Fruit fly (Drosophila melanogaster): ENCODE data around the gene sta.

Gene sta

DNA sequence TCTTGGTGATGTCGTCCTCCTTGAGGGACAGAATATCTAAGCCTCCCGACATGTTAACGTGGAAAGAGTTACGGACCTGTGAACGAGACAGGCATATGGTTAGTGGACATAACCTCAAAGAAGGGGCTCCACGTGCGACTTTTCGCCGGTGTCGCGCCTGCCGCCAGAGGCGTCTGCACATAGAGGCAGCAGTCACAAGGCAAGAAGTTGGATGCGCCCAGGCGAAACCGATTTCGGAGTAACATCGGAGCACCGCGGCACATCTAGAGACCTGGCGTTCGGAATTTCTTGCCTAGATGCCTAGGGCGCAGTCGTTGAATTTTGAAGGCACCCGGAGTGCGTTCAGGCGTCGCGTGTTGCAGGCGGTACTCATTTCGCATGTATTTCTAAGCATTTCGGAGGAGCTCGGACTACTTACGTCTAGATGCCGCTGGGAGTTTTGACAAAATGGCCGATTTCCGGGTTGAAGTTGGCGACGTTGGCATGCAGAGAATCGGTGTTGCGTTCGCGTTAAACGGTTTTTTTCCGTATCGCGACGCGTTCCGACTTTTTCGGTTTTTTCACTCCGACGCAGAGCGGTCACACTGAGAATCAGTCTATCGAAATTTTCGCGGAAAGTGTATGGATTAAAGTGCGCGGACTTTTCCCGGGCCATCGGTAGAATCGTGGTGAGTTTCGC lies at the start of gene sta, which contains the start of gene inc (continued):
- TF ChIP-seq CG3065 (GFP tag; optimal IDR thresholded peaks at IDR 0.05) (no peak), CG33213 (GFP tag; optimal IDR thresholded peaks at IDR 0.05) (peak; percentile 88), Dip3 (GFP tag; optimal IDR thresholded peaks at IDR 0.05) (peak; percentile 8), CG3838 (GFP tag; optimal IDR thresholded peaks at IDR 0.05) (no peak), twi (tag; optimal IDR thresholded peaks at IDR 0.05) (peak; percentile 17), CG17568 (GFP tag; optimal IDR thresholded peaks at IDR 0.05) (no peak), eve (GFP tag; optimal IDR thresholded peaks at IDR 0.05) (no peak), CG10366 (GFP tag; IDR thresholded peaks at IDR 0.05) (no peak; the same call in 1 of the 2 replicates), Ada2b (GFP tag; IDR thresholded peaks at IDR 0.05) (peak; percentile 10; the same call in 1 of the 2 replicates), stc (GFP tag; IDR thresholded peaks at IDR 0.05) (no peak), Optix (GFP tag; IDR thresholded peaks at IDR 0.05) (0 out of 3 replicates have a peak, but pooled peaks have one; percentile 41), Hsf (GFP tag; optimal IDR thresholded peaks at IDR 0.05) (peak; percentile 37), emc (GFP tag; optimal IDR thresholded peaks at IDR 0.05) (no peak), cas (GFP tag; IDR thresholded peaks at IDR 0.05) (no peak), CG7928 (GFP tag; optimal IDR thresholded peaks at IDR 0.05) (peak; percentile 15), CG1024 (GFP tag; IDR thresholded peaks at IDR 0.05) (no peak), dmrt99B (tag; optimal IDR thresholded peaks at IDR 0.05) (peak; percentile 49), jigr1 (GFP tag; IDR thresholded peaks at IDR 0.05) (no peak), Hand (GFP tag; optimal IDR thresholded peaks at IDR 0.05) (peak; percentile 80), ind (GFP tag; optimal IDR thresholded peaks at IDR 0.05) (peak; percentile 2), CG14710 (tag; optimal IDR thresholded peaks at IDR 0.05) (peak; percentile 75), tx (GFP tag; optimal IDR thresholded peaks at IDR 0.05) (peak; percentile 26), Nf-YC (tag; optimal IDR thresholded peaks at IDR 0.05) (peak; percentile 53), pho (GFP tag; optimal IDR thresholded peaks at IDR 0.05) (peak; percentile 42), CG17802 (tag; optimal IDR thresholded peaks at IDR 0.05) (peak; percentile 20), fd102C (GFP tag; optimal IDR thresholded peaks at IDR 0.05) (no peak), vvl (GFP tag; IDR thresholded peaks at IDR 0.05) (peak; percentile 66), CG31441 (GFP tag; IDR thresholded peaks at IDR 0.05) (peak; percentile 72), Asciz (GFP tag; optimal IDR thresholded peaks at IDR 0.05) (peak; percentile 65), CG11247 (GFP tag; IDR thresholded peaks at IDR 0.05) (peak; percentile 43), Spps (tag; optimal IDR thresholded peaks at IDR 0.05) (no peak), trem (tag; optimal IDR thresholded peaks at IDR 0.05) (peak; percentile 81), CG12236 (GFP tag; optimal IDR thresholded peaks at IDR 0.05) (no peak), wek (GFP tag; optimal IDR thresholded peaks at IDR 0.05) (peak; percentile 76), trh (GFP tag; optimal IDR thresholded peaks at IDR 0.05) (no peak), CG14860 (GFP tag; IDR thresholded peaks at IDR 0.05; ENCODE audit: partially characterized antibody) (no peak), CG10431 (GFP tag; optimal IDR thresholded peaks at IDR 0.05) (peak; percentile 91), gcm2 (GFP tag; optimal IDR thresholded peaks at IDR 0.05) (no peak), shn (GFP tag; optimal IDR thresholded peaks at IDR 0.05) (peak; percentile 30), CG13424 (tag; optimal IDR thresholded peaks at IDR 0.05) (peak; percentile 22), Max (GFP tag; optimal IDR thresholded peaks at IDR 0.05) (peak; percentile 61), crp (GFP tag; optimal IDR thresholded peaks at IDR 0.05) (peak in 1 of 2 experiments; percentile 28), esg (GFP tag; conservative IDR thresholded peaks at IDR 0.05) (no peak), Pdp1 (GFP tag; optimal IDR thresholded peaks at IDR 0.05) (peak; percentile 40 to 65), hth (optimal IDR thresholded peaks at IDR 0.05) (no peak), CHES-1-like (GFP tag; optimal IDR thresholded peaks at IDR 0.05) (peak; percentile 84), Dad (GFP tag; optimal IDR thresholded peaks at IDR 0.05) (peak; percentile 58), CG11723 (GFP tag; optimal IDR thresholded peaks at IDR 0.05) (peak; percentile 66), D19B (GFP tag; optimal IDR thresholded peaks at IDR 0.05) (peak; percentile 54), slp2 (GFP tag; optimal IDR thresholded peaks at IDR 0.05) (peak; percentile 16)
